Worm (Caenorhabditis elegans): ENCODE data around the gene F52D10.4.

- TF ChIP-seq mxl-2 (GFP tag; conservative IDR thresholded peaks at IDR 0.05) = no peak
- no peak for TF ChIP-seq unc-62 (GFP tag; optimal IDR thresholded peaks at IDR 0.05 in 1 of 2)
- no peak for TF ChIP-seq unc-62 (tag; optimal IDR thresholded peaks at IDR 0.05)
- TF ChIP-seq dpl-1 (GFP tag; optimal IDR thresholded peaks at IDR 0.05) = no peak
- no peak for TF ChIP-seq nhr-77 (tag; optimal IDR thresholded peaks at IDR 0.05)
- TF ChIP-seq lsy-2 (tag; optimal IDR thresholded peaks at IDR 0.05) = no peak
- TF ChIP-seq ztf-11 (tag; optimal IDR thresholded peaks at IDR 0.05) = no peak
- TF ChIP-seq mep-1 (tag; optimal IDR thresholded peaks at IDR 0.05) = no peak
- TF ChIP-seq aly-2 (tag; optimal IDR thresholded peaks at IDR 0.05) = no peak
- no peak for TF ChIP-seq egl-43 (GFP tag; IDR thresholded peaks at IDR 0.05)
- TF ChIP-seq hmg-1.1 (GFP tag; IDR thresholded peaks at IDR 0.05) = no peak
- no peak for TF ChIP-seq snpc-1.2 (GFP tag; IDR thresholded peaks at IDR 0.05)
- no peak for TF ChIP-seq Y48G9A.11 (GFP tag; IDR thresholded peaks at IDR 0.05)
Measured at ce11 chrX:11638987-11639386, 21.7 kb downstream of the F52D10.4 start.
